Worm (Caenorhabditis elegans) whole organism, L4/young adult: ENCODE results near the gene K09E9.3.

Source experiments
- W03F9.2 ChIP-seq: fragments of 150-350 bp; optimal IDR thresholded peaks from 2 replicates; lab custom pipeline; 2014; ENCODE audit warnings: missing biosample characterization, missing genetic modification characterization
- dao-5 ChIP-seq: sonication (generic microtip); optimal IDR thresholded peaks from 2 replicates; lab custom pipeline; 2016; ENCODE audit warnings: missing genotype, missing genetic modification characterization, moderate library complexity, missing compliant biosample characterization
- him-1 ChIP-seq: sonication (generic microtip); optimal IDR thresholded peaks from 2 replicates; lab custom pipeline; 2016; ENCODE audit warnings: missing genotype, missing genetic modification reagents, missing genetic modification characterization, missing compliant biosample characterization

- TF ChIP-seq W03F9.2 (tag; lab: Kevin White, UChicago) (no peak), him-1 (tag; lab: Kevin White, UChicago) (no peak), dao-5 (no peak)
These were observed 44.2 kb upstream of the K09E9.3 start for ce11 chrX:15657773-15658172.
